Fruit fly (Drosophila melanogaster) whole organism, embryonic: Measurements from ENCODE around the gene MCTS1.

Experiments used
- CG10147 ChIP-seq: fragments of 200-800 bp; sonication (Bioruptor generic); optimal IDR thresholded peaks from 2 replicates; lab custom pipeline; 2019; ENCODE audit warnings: missing biosample characterization, mild to moderate bottlenecking, missing genetic modification characterization, moderate library complexity
- CG10979 ChIP-seq: fragments of 200-800 bp; sonication (Bioruptor generic); optimal IDR thresholded peaks from 2 replicates; lab custom pipeline; 2018; ENCODE audit warnings: missing biosample characterization, mild to moderate bottlenecking, missing genetic modification characterization, moderate library complexity
- CG12299 ChIP-seq: fragments of 200-800 bp; sonication (Bioruptor generic); optimal IDR thresholded peaks from 2 replicates; lab custom pipeline; 2018; ENCODE audit warnings: missing biosample characterization, mild to moderate bottlenecking, missing genetic modification characterization
- CG14710 ChIP-seq: fragments of 200-800 bp; sonication (Bioruptor generic); optimal IDR thresholded peaks from 3 replicates; lab custom pipeline; 2019; ENCODE audit warnings: missing biosample characterization, mild to moderate bottlenecking, missing genetic modification characterization, moderate library complexity
- CG17359 ChIP-seq: fragments of 200-800 bp; sonication (Bioruptor generic); optimal IDR thresholded peaks from 3 replicates; lab custom pipeline; 2018; ENCODE audit warnings: missing biosample characterization, mild to moderate bottlenecking, missing genetic modification characterization, moderate library complexity
- CG17361 ChIP-seq: fragments of 200-800 bp; sonication (Bioruptor generic); IDR thresholded peaks from 3 replicates; pipeline ENCODE4 v1.3.6; 2022; ENCODE audit warnings: missing biosample characterization, missing genetic modification characterization
- CG17385 ChIP-seq: fragments of 200-800 bp; sonication (Bioruptor generic); optimal IDR thresholded peaks from 3 replicates; lab custom pipeline; 2018; ENCODE audit warnings: missing biosample characterization, mild to moderate bottlenecking, missing genetic modification characterization
- CG17802 ChIP-seq: fragments of 200-800 bp; sonication (Bioruptor generic); optimal IDR thresholded peaks from 2 replicates; lab custom pipeline; 2018; ENCODE audit warnings: missing biosample characterization, mild to moderate bottlenecking, missing genetic modification characterization, moderate library complexity
- CG18599 ChIP-seq: fragments of 200-800 bp; sonication (Bioruptor generic); optimal IDR thresholded peaks from 3 replicates; lab custom pipeline; 2017; ENCODE audit warnings: missing biosample characterization, missing genetic modification characterization, mild to moderate bottlenecking, moderate library complexity, missing genetic modification reagents
- CG2678 ChIP-seq: fragments of 200-800 bp; sonication (Bioruptor generic); optimal IDR thresholded peaks from 3 replicates; lab custom pipeline; 2019; ENCODE audit warnings: missing biosample characterization, mild to moderate bottlenecking, missing genetic modification characterization, moderate library complexity
- CG4328 ChIP-seq: fragments of 200-800 bp; sonication (Bioruptor generic); optimal IDR thresholded peaks from 3 replicates; lab custom pipeline; 2017; ENCODE audit warnings: missing biosample characterization, missing genetic modification reagents, missing genetic modification characterization
- CG7928 ChIP-seq: fragments of 200-800 bp; sonication (Bioruptor generic); optimal IDR thresholded peaks from 2 replicates; lab custom pipeline; 2017; ENCODE audit warnings: missing biosample characterization, mild to moderate bottlenecking, missing genetic modification characterization
- CG8089 ChIP-seq: fragments of 200-800 bp; sonication (Bioruptor generic); optimal IDR thresholded peaks from 3 replicates; lab custom pipeline; 2016; ENCODE audit warnings: missing biosample characterization, missing genetic modification characterization
- CG9876 ChIP-seq: fragments of 200-800 bp; sonication (Bioruptor generic); optimal IDR thresholded peaks from 2 replicates; lab custom pipeline; 2016; ENCODE audit warnings: missing biosample characterization, missing genetic modification characterization
- D ChIP-seq, 2 experiments: fragments of 200-800 bp in 1 of 2; fragments of >200 bp in 1 of 2; sonication (Bioruptor generic) in 1 of 2; optimal IDR thresholded peaks; 2 replicates in 1 of 2; 3 replicates in 1 of 2; lab custom pipeline; 2017; ENCODE audit warnings: mild to moderate bottlenecking in 1 of 2, missing biosample characterization in 1 of 2, missing genetic modification characterization in 1 of 2, missing genetic modification reagents in 1 of 2
- D19A ChIP-seq: fragments of 200-800 bp; optimal IDR thresholded peaks from 3 replicates; lab custom pipeline; 2019; ENCODE audit warnings: missing biosample characterization, mild to moderate bottlenecking, missing genetic modification characterization, moderate library complexity
- Dfd ChIP-seq, 2 experiments: fragments of >200 bp; optimal IDR thresholded peaks; 2 replicates each; lab custom pipeline; 2017; ENCODE audit warnings: missing biosample characterization in 2 of 2, missing genetic modification characterization in 2 of 2
- Dll ChIP-seq: fragments of 200-800 bp; sonication (Bioruptor generic); IDR thresholded peaks from 4 replicates; pipeline ENCODE4 v1.3.6; 2022; ENCODE audit warnings: missing biosample characterization, missing genetic modification characterization; ENCODE audit not compliant: partially characterized antibody
- Dref ChIP-seq: fragments of 200-800 bp; sonication (Bioruptor generic); IDR thresholded peaks from 2 replicates; pipeline ENCODE4 v1.3.6; 2022; ENCODE audit warnings: missing biosample characterization, missing genetic modification characterization
- E2f1 ChIP-seq: fragments of 200-800 bp; sonication (Bioruptor generic); IDR thresholded peaks from 2 replicates; pipeline ENCODE4 v1.3.6; 2022; ENCODE audit warnings: missing biosample characterization, missing genetic modification characterization
- ERR ChIP-seq: fragments of 200-800 bp; sonication (Bioruptor generic); optimal IDR thresholded peaks from 2 replicates; lab custom pipeline; 2016; ENCODE audit warnings: missing biosample characterization, missing genetic modification characterization
- Fer1 ChIP-seq: fragments of 200-800 bp; sonication (Bioruptor generic); optimal IDR thresholded peaks from 2 replicates; lab custom pipeline; 2017; ENCODE audit warnings: missing biosample characterization, mild to moderate bottlenecking, missing genetic modification characterization
- Fer2 ChIP-seq: fragments of 200-800 bp; sonication (Bioruptor generic); optimal IDR thresholded peaks from 2 replicates; lab custom pipeline; 2018; ENCODE audit warnings: missing biosample characterization, mild to moderate bottlenecking, missing genetic modification characterization, moderate library complexity
- Hand ChIP-seq: fragments of 200-800 bp; sonication (Bioruptor generic); optimal IDR thresholded peaks from 2 replicates; lab custom pipeline; 2017; ENCODE audit warnings: mild to moderate bottlenecking, missing biosample characterization, missing genetic modification reagents, missing genetic modification characterization
- Hmr ChIP-seq: fragments of 200-800 bp; sonication (Bioruptor generic); optimal IDR thresholded peaks from 3 replicates; lab custom pipeline; 2017; ENCODE audit warnings: mild to moderate bottlenecking, missing biosample characterization, missing genetic modification reagents, missing genetic modification characterization
- Hmx ChIP-seq: fragments of 200-800 bp; sonication (Bioruptor generic); optimal IDR thresholded peaks from 2 replicates; lab custom pipeline; 2016; ENCODE audit warnings: missing biosample characterization, missing genetic modification characterization
- Med ChIP-seq: fragments of 200-800 bp; sonication (Bioruptor generic); peaks from one replicate; lab custom pipeline; 2016; ENCODE audit warnings: missing biosample characterization, missing genetic modification characterization, mild to moderate bottlenecking, inconsistent platforms, moderate library complexity
- NfI ChIP-seq: fragments of 200-800 bp; sonication (Bioruptor generic); optimal IDR thresholded peaks from 3 replicates; lab custom pipeline; 2018; ENCODE audit warnings: missing biosample characterization, mild to moderate bottlenecking, missing genetic modification characterization, moderate library complexity
- Sox102F ChIP-seq: fragments of 200-800 bp; sonication (Bioruptor generic); optimal IDR thresholded peaks from 2 replicates; lab custom pipeline; 2018; ENCODE audit warnings: missing biosample characterization, mild to moderate bottlenecking, missing genetic modification characterization, moderate library complexity
- Vsx1 ChIP-seq: fragments of 200-800 bp; sonication (Bioruptor generic); optimal IDR thresholded peaks from 2 replicates; lab custom pipeline; 2017; ENCODE audit warnings: missing biosample characterization, mild to moderate bottlenecking, missing genetic modification characterization, missing genetic modification reagents
- ac ChIP-seq: fragments of 200-800 bp; sonication (Bioruptor generic); optimal IDR thresholded peaks from 3 replicates; lab custom pipeline; 2017; ENCODE audit warnings: missing biosample characterization, mild to moderate bottlenecking, missing genetic modification characterization
- ato ChIP-seq: fragments of 200-800 bp; sonication (Bioruptor generic); IDR thresholded peaks from 2 replicates; pipeline ENCODE4 v1.3.6; 2022; ENCODE audit warnings: missing biosample characterization, missing genetic modification characterization; ENCODE audit not compliant: partially characterized antibody
- br ChIP-seq: fragments of >200 bp; optimal IDR thresholded peaks from 2 replicates; lab custom pipeline; 2017
- ci ChIP-seq: fragments of 200-800 bp; sonication (Bioruptor generic); IDR thresholded peaks from 3 replicates; pipeline ENCODE4 v1.3.6; 2022; ENCODE audit warnings: missing biosample characterization, missing genetic modification characterization
- crp ChIP-seq, 2 experiments: fragments of 200-800 bp; sonication (Bioruptor generic); optimal IDR thresholded peaks; 2 replicates in 1 of 2; 3 replicates in 1 of 2; lab custom pipeline; 2017; ENCODE audit warnings: missing biosample characterization in 2 of 2, missing genetic modification characterization in 2 of 2, mild to moderate bottlenecking in 1 of 2, moderate library complexity in 1 of 2
- dpn ChIP-seq, 2 experiments: fragments of 200-800 bp; sonication (Bioruptor generic); optimal IDR thresholded peaks; 3 replicates each; lab custom pipeline; 2016; ENCODE audit warnings: missing biosample characterization in 2 of 2, missing genetic modification characterization in 2 of 2
- eve ChIP-seq, 2 experiments: fragments of >200 bp; optimal IDR thresholded peaks; 2 replicates each; lab custom pipeline; 2017; ENCODE audit warnings: missing biosample characterization in 2 of 2, missing genetic modification characterization in 2 of 2
- exex ChIP-seq: fragments of 200-800 bp; sonication (Bioruptor generic); optimal IDR thresholded peaks from 4 replicates; lab custom pipeline; 2018; ENCODE audit warnings: missing biosample characterization, mild to moderate bottlenecking, missing genetic modification characterization, moderate library complexity
- gem ChIP-seq: fragments of 200-800 bp; sonication (Bioruptor generic); optimal IDR thresholded peaks from 2 replicates; lab custom pipeline; 2019; ENCODE audit warnings: missing biosample characterization, mild to moderate bottlenecking, missing genetic modification characterization, moderate library complexity
- lab ChIP-seq: fragments of 200-800 bp; sonication (Bioruptor generic); optimal IDR thresholded peaks from 3 replicates; lab custom pipeline; 2017; ENCODE audit warnings: missing biosample characterization, missing genetic modification characterization, mild to moderate bottlenecking, moderate library complexity, missing genetic modification reagents
- lola ChIP-seq, 3 experiments: fragments of >200 bp in 2 of 3; fragments of 200-800 bp in 1 of 3; sonication (Bioruptor generic) in 1 of 3; optimal IDR thresholded peaks; 2 replicates each; lab custom pipeline; 2017 to 2019; ENCODE audit warnings: missing biosample characterization in 3 of 3, missing genetic modification characterization in 3 of 3, mild to moderate bottlenecking in 1 of 3, moderate library complexity in 1 of 3
- org-1 ChIP-seq: fragments of 200-800 bp; sonication (Bioruptor generic); optimal IDR thresholded peaks from 2 replicates; lab custom pipeline; 2017; ENCODE audit warnings: missing biosample characterization, missing genetic modification characterization
- peb ChIP-seq: fragments of 200-800 bp; sonication (Bioruptor generic); IDR thresholded peaks from 2 replicates; pipeline ENCODE4 v1.3.6; 2022; ENCODE audit warnings: missing biosample characterization, missing genetic modification characterization
- sd ChIP-seq: fragments of 200-800 bp; sonication (Bioruptor generic); optimal IDR thresholded peaks from 3 replicates; lab custom pipeline; 2018; ENCODE audit warnings: missing biosample characterization, mild to moderate bottlenecking, missing genetic modification characterization, moderate library complexity
- sens ChIP-seq: fragments of 200-800 bp; sonication (Bioruptor generic); peaks from one replicate; lab custom pipeline; 2016; ENCODE audit warnings: missing biosample characterization, missing genetic modification characterization
- unc-4 ChIP-seq: fragments of 200-800 bp; sonication (Bioruptor generic); IDR thresholded peaks from 2 replicates; pipeline ENCODE4 v1.3.6; 2022; ENCODE audit warnings: missing biosample characterization, missing genetic modification characterization; ENCODE audit not compliant: partially characterized antibody
- zen ChIP-seq: fragments of 200-800 bp; sonication (Bioruptor generic); optimal IDR thresholded peaks from 3 replicates; lab custom pipeline; 2018; ENCODE audit warnings: missing biosample characterization, mild to moderate bottlenecking, missing genetic modification characterization, moderate library complexity
- zfh1 ChIP-seq: fragments of 200-800 bp; sonication (Bioruptor generic); IDR thresholded peaks from 3 replicates; pipeline ENCODE4 v1.3.6; 2022; ENCODE audit warnings: missing biosample characterization, missing genetic modification characterization

The MCTS1 gene

DNA sequence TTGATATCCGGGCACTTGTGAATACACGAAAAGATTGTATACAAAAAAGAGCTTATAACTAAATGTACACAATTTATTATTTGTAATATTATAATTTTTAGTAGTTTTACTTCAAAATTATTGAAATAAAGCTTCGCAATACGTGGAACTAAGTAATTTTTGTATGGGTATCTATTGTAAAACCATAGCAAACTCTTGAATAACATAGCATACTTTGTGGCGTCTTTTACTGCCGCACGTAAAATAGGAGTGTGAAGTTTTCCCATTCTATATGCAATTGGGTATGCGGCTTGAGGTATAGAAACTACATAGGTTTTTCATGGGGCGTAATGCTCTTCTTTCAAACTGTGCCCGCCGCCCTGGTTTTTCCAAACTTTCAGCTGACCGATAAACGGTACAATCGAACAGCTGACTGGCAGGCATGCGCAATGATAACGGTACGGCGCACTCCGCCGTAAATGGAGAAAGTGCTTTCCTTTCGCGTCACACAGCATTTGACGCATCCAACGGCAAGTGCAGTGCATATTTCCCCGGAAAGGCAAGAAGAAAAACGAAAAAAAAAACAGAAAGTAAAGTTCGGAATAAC lies 1.8 kb downstream of the MCTS1 start, which contains the start of gene CG5937 (continued):
- TF ChIP-seq ac (GFP tag; lab: Kevin White, UChicago) (no peak), sens (GFP tag; lab: Kevin White, UChicago) (peak; percentile 58), CG2678 (tag; lab: Kevin White, UChicago) (no peak), CG17802 (tag; lab: Kevin White, UChicago) (no peak), exex (no peak), CG4328 (peak; percentile 33), sd (tag; lab: Kevin White, UChicago) (no peak), CG10979 (peak; percentile 22), Fer1 (peak; percentile 4), eve (GFP tag; optimal IDR thresholded peaks at IDR 0.05; lab: Kevin White, UChicago) (no peak), E2f1 (GFP tag; lab: Robert Waterston, UW) (no peak), lab (GFP tag; lab: Kevin White, UChicago) (peak; percentile 43), Dfd (GFP tag; optimal IDR thresholded peaks at IDR 0.05; lab: Kevin White, UChicago) (no peak), zen (no peak), CG18599 (GFP tag; lab: Kevin White, UChicago) (peak; percentile 30), CG7928 (GFP tag; lab: Kevin White, UChicago) (peak; percentile 63), ci (GFP tag; lab: Robert Waterston, UW) (no peak), D19A (tag; lab: Kevin White, UChicago) (peak; percentile 5), D (optimal IDR thresholded peaks at IDR 0.05; lab: Kevin White, UChicago) (no peak), D (GFP tag; optimal IDR thresholded peaks at IDR 0.05; lab: Kevin White, UChicago) (no peak), org-1 (GFP tag; lab: Kevin White, UChicago) (no peak), CG10147 (GFP tag; lab: Kevin White, UChicago) (peak; percentile 18), Dll (GFP tag; lab: Robert Waterston, UW) (no peak), unc-4 (GFP tag; lab: Robert Waterston, UW) (no peak), ERR (GFP tag; lab: Kevin White, UChicago) (no peak), Dref (GFP tag; lab: Robert Waterston, UW) (peak; percentile 25; the same call in 1 of the 2 replicates), lola (GFP tag; optimal IDR thresholded peaks at IDR 0.05; lab: Kevin White, UChicago) (peak in 1 of 3 experiments; percentile 4), peb (GFP tag; lab: Robert Waterston, UW) (no peak), crp (GFP tag; optimal IDR thresholded peaks at IDR 0.05; lab: Kevin White, UChicago) (peak in 1 of 2 experiments; percentile 61), CG8089 (no peak), Vsx1 (GFP tag; lab: Kevin White, UChicago) (no peak), CG17361 (GFP tag; lab: Robert Waterston, UW) (peak; percentile 57; the same call in 2 of the 3 replicates), CG14710 (tag; lab: Kevin White, UChicago) (peak; percentile 29), zfh1 (GFP tag; lab: Robert Waterston, UW) (no peak), Med (peak; percentile 58), ato (GFP tag; lab: Robert Waterston, UW) (no peak), CG17359 (peak; percentile 10), br (lab: Kevin White, UChicago) (no peak), CG9876 (GFP tag; lab: Kevin White, UChicago) (no peak), Fer2 (no peak), Hand (GFP tag; lab: Kevin White, UChicago) (no peak), Hmx (GFP tag; lab: Kevin White, UChicago) (no peak), NfI (peak; percentile 32), Sox102F (GFP tag; lab: Kevin White, UChicago) (no peak), CG17385 (peak; percentile 33), gem (no peak), Hmr (GFP tag; lab: Kevin White, UChicago) (peak; percentile 18), CG12299 (tag; lab: Kevin White, UChicago) (no peak), dpn (GFP tag; optimal IDR thresholded peaks at IDR 0.05; lab: Kevin White, UChicago) (no peak)
